Fruit fly (Drosophila melanogaster): ENCODE measurements around the gene CG33764.

Gene CG33764

dm6 chr3L:4254301-4254834 is 12.9 kb downstream of the CG33764 start, which contains the start of the genes ago and CG1265 (continued):
- TF ChIP-seq jumu (GFP tag; optimal IDR thresholded peaks at IDR 0.05) (no peak), danr (GFP tag; IDR thresholded peaks at IDR 0.05) (no peak), CG7987 (GFP tag; optimal IDR thresholded peaks at IDR 0.05) (no peak), ssp (GFP tag; IDR thresholded peaks at IDR 0.05) (no peak), salm (tag; optimal IDR thresholded peaks at IDR 0.05) (no peak), Atf3 (GFP tag; optimal IDR thresholded peaks at IDR 0.05) (no peak), chif (GFP tag; optimal IDR thresholded peaks at IDR 0.05) (no peak), CG14667 (GFP tag; IDR thresholded peaks at IDR 0.05) (peak; percentile 46; the same call in 1 of the 2 replicates), CG13894 (tag; optimal IDR thresholded peaks at IDR 0.05) (no peak), sug (tag; optimal IDR thresholded peaks at IDR 0.05) (peak; percentile 43), CG11085 (GFP tag; IDR thresholded peaks at IDR 0.05) (0 out of 2 replicates have a peak, but pooled peaks have one; percentile 6), maf-S (GFP tag; optimal IDR thresholded peaks at IDR 0.05) (no peak), abd-A (tag; optimal IDR thresholded peaks at IDR 0.05) (no peak), Antp (GFP tag; optimal IDR thresholded peaks at IDR 0.05) (no peak), CG16863 (GFP tag; optimal IDR thresholded peaks at IDR 0.05) (no peak), CG3407 (GFP tag; optimal IDR thresholded peaks at IDR 0.05) (no peak), inv (GFP tag; IDR thresholded peaks at IDR 0.05; ENCODE audit: partially characterized antibody) (no peak), CG15073 (GFP tag; optimal IDR thresholded peaks at IDR 0.05) (no peak), bsh (GFP tag; optimal IDR thresholded peaks at IDR 0.05) (no peak), HmgZ (tag; optimal IDR thresholded peaks at IDR 0.05) (no peak), CG6272 (GFP tag; IDR thresholded peaks at IDR 0.05) (no peak; the same call in 1 of the 2 replicates), CG2120 (GFP tag; optimal IDR thresholded peaks at IDR 0.05) (peak; percentile 52), Nf-YB (GFP tag; optimal IDR thresholded peaks at IDR 0.05) (peak; percentile 5), bab2 (GFP tag; optimal IDR thresholded peaks at IDR 0.05) (peak; percentile 27), CG6765 (GFP tag; optimal IDR thresholded peaks at IDR 0.05) (no peak), bigmax (GFP tag; optimal IDR thresholded peaks at IDR 0.05) (no peak), E2f1 (GFP tag; IDR thresholded peaks at IDR 0.05) (peak; percentile 31; the same call in 1 of the 2 replicates), CG11695 (GFP tag; IDR thresholded peaks at IDR 0.05) (no peak), nau (GFP tag; optimal IDR thresholded peaks at IDR 0.05) (no peak), ranshi (GFP tag; IDR thresholded peaks at IDR 0.05) (peak; percentile 50), E2f2 (GFP tag; IDR thresholded peaks at IDR 0.05) (peak; percentile 66), vnd (GFP tag; IDR thresholded peaks at IDR 0.05; ENCODE audit: partially characterized antibody) (no peak; the same call in 2 of the 3 replicates), otp (GFP tag; IDR thresholded peaks at IDR 0.05) (no peak), CG30403 (GFP tag; optimal IDR thresholded peaks at IDR 0.05) (peak; percentile 64), Lim3 (GFP tag; IDR thresholded peaks at IDR 0.05) (no peak), CG7839 (tag; optimal IDR thresholded peaks at IDR 0.05) (peak; percentile 31), CG13123 (GFP tag; optimal IDR thresholded peaks at IDR 0.05) (no peak), Sry-δ (GFP tag; optimal IDR thresholded peaks at IDR 0.05) (peak; percentile 68), dpn (GFP tag; optimal IDR thresholded peaks at IDR 0.05) (peak in 1 of 2 experiments; percentile 23), Neu2 (GFP tag; optimal IDR thresholded peaks at IDR 0.05; ENCODE audit: borderline replicate concordance) (no peak), Gug (GFP tag; IDR thresholded peaks at IDR 0.05) (peak; percentile 55; the same call in 2 of the 4 replicates), slou (GFP tag; optimal IDR thresholded peaks at IDR 0.05) (no peak), CG6689 (GFP tag; IDR thresholded peaks at IDR 0.05) (peak; percentile 38; the same call in 1 of the 2 replicates), hkb (optimal IDR thresholded peaks at IDR 0.05) (no peak), hkb (GFP tag; IDR thresholded peaks at IDR 0.05) (no peak), corto (GFP tag; optimal IDR thresholded peaks at IDR 0.05) (no peak), CG15696 (tag; optimal IDR thresholded peaks at IDR 0.05) (peak; percentile 49), dan (GFP tag; IDR thresholded peaks at IDR 0.05) (no peak), CG11093 (GFP tag; IDR thresholded peaks at IDR 0.05) (no peak), ERR (GFP tag; optimal IDR thresholded peaks at IDR 0.05) (no peak), cg (GFP tag; optimal IDR thresholded peaks at IDR 0.05) (no peak)
